Fruit fly (Drosophila melanogaster): ENCODE measurements around the gene CG15765.

dm6 chrX:5888260-5888659, 69.9 kb downstream of the CG15765 start:
- no peak for TF ChIP-seq ttk (optimal IDR thresholded peaks at IDR 0.05)
- TF ChIP-seq insv (optimal IDR thresholded peaks at IDR 0.05), result no peak
- TF ChIP-seq Sin3A (optimal IDR thresholded peaks at IDR 0.05), result no peak
- no peak for TF ChIP-seq psq (optimal IDR thresholded peaks at IDR 0.05)
- TF ChIP-seq Myc (optimal IDR thresholded peaks at IDR 0.05), result no peak
